Fruit fly (Drosophila melanogaster): Measurements from ENCODE around the gene tfc.
A peak's percentile ranks its signal among the peaks of the same experiment; 100 is the strongest.

The tfc gene

dm6 chr3L:1323136-1323535 is 66.9 kb downstream of the tfc start (continued):
- no peak for TF ChIP-seq CG14965 (GFP tag; optimal IDR thresholded peaks at IDR 0.05; ENCODE audit: borderline replicate concordance)
- TF ChIP-seq CG12155 (GFP tag; optimal IDR thresholded peaks at IDR 0.05) = peak; percentile 50
- TF ChIP-seq Rfx (GFP tag; IDR thresholded peaks at IDR 0.05) = no peak
- TF ChIP-seq pros (GFP tag; optimal IDR thresholded peaks at IDR 0.05) = peak; percentile 11
- no peak for TF ChIP-seq eve (GFP tag; optimal IDR thresholded peaks at IDR 0.05)
- no peak for TF ChIP-seq CG6683 (GFP tag; optimal IDR thresholded peaks at IDR 0.05)
- peak; percentile 60 for TF ChIP-seq HLH3B (GFP tag; IDR thresholded peaks at IDR 0.05)
- peak; percentile 25 for TF ChIP-seq nau (GFP tag; optimal IDR thresholded peaks at IDR 0.05)
- peak; percentile 66 for TF ChIP-seq Side (GFP tag; optimal IDR thresholded peaks at IDR 0.05)
- peak; percentile 57 for TF ChIP-seq CG4730 (GFP tag; IDR thresholded peaks at IDR 0.05)
- no peak for TF ChIP-seq MBD-R2 (GFP tag; IDR thresholded peaks at IDR 0.05)
- TF ChIP-seq cato (GFP tag; optimal IDR thresholded peaks at IDR 0.05; ENCODE audit: borderline replicate concordance) = peak; percentile 38
- TF ChIP-seq Xrp1 (GFP tag; IDR thresholded peaks at IDR 0.05) = peak; percentile 84
- TF ChIP-seq ERR (GFP tag; optimal IDR thresholded peaks at IDR 0.05) = peak; percentile 42
- TF ChIP-seq H15 (GFP tag; IDR thresholded peaks at IDR 0.05) = peak; percentile 66; the same call in 2 of the 3 replicates
- 0 out of 2 replicates have a peak, but pooled peaks have one; percentile 16 for TF ChIP-seq Rx (GFP tag; IDR thresholded peaks at IDR 0.05)
- peak; percentile 75 for TF ChIP-seq CG8089 (GFP tag; optimal IDR thresholded peaks at IDR 0.05)
- peak; percentile 11 for TF ChIP-seq pho (GFP tag; optimal IDR thresholded peaks at IDR 0.05)
- TF ChIP-seq CG18619 (GFP tag; optimal IDR thresholded peaks at IDR 0.05) = peak; percentile 5
- peak; percentile 84 for TF ChIP-seq CG14710 (tag; optimal IDR thresholded peaks at IDR 0.05)
- TF ChIP-seq pita (GFP tag; optimal IDR thresholded peaks at IDR 0.05) = no peak
- TF ChIP-seq CTCF (GFP tag; optimal IDR thresholded peaks at IDR 0.05) = no peak
- peak; percentile 19 for TF ChIP-seq salm (tag; optimal IDR thresholded peaks at IDR 0.05)
- no peak for TF ChIP-seq bbx (GFP tag; IDR thresholded peaks at IDR 0.05; ENCODE audit: partially characterized antibody)
- peak; percentile 64 for TF ChIP-seq CG3407 (GFP tag; optimal IDR thresholded peaks at IDR 0.05)
- peak; percentile 59 for TF ChIP-seq CG6813 (GFP tag; optimal IDR thresholded peaks at IDR 0.05)
- TF ChIP-seq NK7.1 (GFP tag; optimal IDR thresholded peaks at IDR 0.05) = peak; percentile 4
- peak; percentile 56 for TF ChIP-seq CG17802 (tag; optimal IDR thresholded peaks at IDR 0.05)
- peak; percentile 10 for TF ChIP-seq HmgD (GFP tag; optimal IDR thresholded peaks at IDR 0.05)
- no peak for TF ChIP-seq C15 (GFP tag; IDR thresholded peaks at IDR 0.05)
- TF ChIP-seq Hr78 (GFP tag; optimal IDR thresholded peaks at IDR 0.05) = peak in 1 of 2 experiments; percentile 85
- TF ChIP-seq CG10147 (GFP tag; optimal IDR thresholded peaks at IDR 0.05) = peak; percentile 44
- TF ChIP-seq Dp (GFP tag; optimal IDR thresholded peaks at IDR 0.05) = no peak
- no peak for TF ChIP-seq Hey (tag; optimal IDR thresholded peaks at IDR 0.05)
- peak; percentile 64 for TF ChIP-seq CG17359 (tag; optimal IDR thresholded peaks at IDR 0.05)
- peak; percentile 61; the same call in 1 of the 2 replicates for TF ChIP-seq CG10366 (GFP tag; IDR thresholded peaks at IDR 0.05)
- peak; percentile 71 for TF ChIP-seq croc (GFP tag; conservative IDR thresholded peaks at IDR 0.05)
- TF ChIP-seq unc-4 (GFP tag; IDR thresholded peaks at IDR 0.05; ENCODE audit: partially characterized antibody) = no peak
- TF ChIP-seq ftz-f1 (GFP tag; optimal IDR thresholded peaks at IDR 0.05) = no peak
- TF ChIP-seq repo (GFP tag; optimal IDR thresholded peaks at IDR 0.05) = no peak
- TF ChIP-seq CG3065 (GFP tag; optimal IDR thresholded peaks at IDR 0.05) = peak; percentile 27
- no peak for TF ChIP-seq Trl (optimal IDR thresholded peaks at IDR 0.05)
- peak; percentile 57 for TF ChIP-seq Trl (GFP tag; optimal IDR thresholded peaks at IDR 0.05)
- peak; percentile 58 for TF ChIP-seq CG9609 (GFP tag; optimal IDR thresholded peaks at IDR 0.05)
- TF ChIP-seq ems (GFP tag; optimal IDR thresholded peaks at IDR 0.05) = peak; percentile 22
- peak; percentile 49 for TF ChIP-seq sd (tag; optimal IDR thresholded peaks at IDR 0.05)
- TF ChIP-seq klu (GFP tag; IDR thresholded peaks at IDR 0.05) = no peak
- TF ChIP-seq Nf-YC (tag; optimal IDR thresholded peaks at IDR 0.05) = no peak
- no peak for TF ChIP-seq CG10565 (GFP tag; optimal IDR thresholded peaks at IDR 0.05)
- peak; percentile 13 for TF ChIP-seq CG2116 (GFP tag; optimal IDR thresholded peaks at IDR 0.05)
- TF ChIP-seq lmd (GFP tag; IDR thresholded peaks at IDR 0.05) = peak; percentile 55
- no peak for TF ChIP-seq CG8765 (GFP tag; IDR thresholded peaks at IDR 0.05)

All from whole organism, embryonic.